Worm (Caenorhabditis elegans) whole organism, L3 larva: ENCODE data around the gene C55A6.10.

Experiments used
- ZK546.5 ChIP-seq: sonication (generic microtip); optimal IDR thresholded peaks from 2 replicates; lab custom pipeline; 2017; ENCODE audit warnings: missing biosample characterization, missing genetic modification characterization
- aly-2 ChIP-seq: fragments of 150-350 bp; optimal IDR thresholded peaks from 2 replicates; lab custom pipeline; 2014; ENCODE audit warnings: missing biosample characterization, missing genetic modification characterization
- ama-1 ChIP-seq: fragments of 150-350 bp; optimal IDR thresholded peaks from 2 replicates; lab custom pipeline; 2018
- ceh-16 ChIP-seq: sonication (generic microtip); optimal IDR thresholded peaks from 2 replicates; lab custom pipeline; 2017; ENCODE audit warnings: missing biosample characterization, missing genetic modification characterization
- ceh-82 ChIP-seq: fragments of 150-350 bp; optimal IDR thresholded peaks from 2 replicates; lab custom pipeline; 2014; ENCODE audit warnings: missing biosample characterization, missing genetic modification characterization
- ceh-9 ChIP-seq: sonication (generic microtip); optimal IDR thresholded peaks from 2 replicates; lab custom pipeline; 2018; ENCODE audit warnings: missing biosample characterization, missing genetic modification characterization
- daf-12 ChIP-seq: fragments of 150-350 bp; optimal IDR thresholded peaks from 2 replicates; lab custom pipeline; 2014; ENCODE audit warnings: missing biosample characterization, missing genetic modification reagents, missing genetic modification characterization
- egl-27 ChIP-seq: sonication (generic microtip); optimal IDR thresholded peaks from 4 replicates; lab custom pipeline; 2017; ENCODE audit warnings: missing biosample characterization, missing genetic modification reagents, missing genetic modification characterization
- egl-5 ChIP-seq: fragments of 150-350 bp; optimal IDR thresholded peaks from 2 replicates; lab custom pipeline; 2017; ENCODE audit warnings: missing biosample characterization, missing genetic modification reagents, missing genetic modification characterization, inconsistent platforms
- elt-1 ChIP-seq: fragments of 150-350 bp; optimal IDR thresholded peaks from 2 replicates; lab custom pipeline; 2014; ENCODE audit warnings: missing biosample characterization, missing genetic modification characterization
- elt-2 ChIP-seq: sonication (generic microtip); optimal IDR thresholded peaks from 2 replicates; lab custom pipeline; 2016; ENCODE audit warnings: missing genetic modification reagents, mild to moderate bottlenecking, missing genetic modification characterization, missing compliant biosample characterization
- elt-3 ChIP-seq, 3 experiments: fragments of 150-350 bp in 1 of 3; sonication (generic microtip) in 2 of 3; optimal IDR thresholded peaks; 2 replicates in 2 of 3; 4 replicates in 1 of 3; lab custom pipeline; 2014 to 2017; ENCODE audit warnings: missing biosample characterization in 3 of 3, missing genetic modification characterization in 3 of 3
- eor-1 ChIP-seq, 2 experiments: fragments of 150-350 bp; optimal IDR thresholded peaks; 2 replicates each; lab custom pipeline; 2014 to 2018; ENCODE audit warnings: missing biosample characterization in 2 of 2, missing genetic modification characterization in 2 of 2
- fkh-10 ChIP-seq: sonication (generic microtip); optimal IDR thresholded peaks from 2 replicates; lab custom pipeline; 2017; ENCODE audit warnings: missing biosample characterization, missing genetic modification reagents, missing genetic modification characterization
- fkh-2 ChIP-seq: fragments of 150-350 bp; optimal IDR thresholded peaks from 2 replicates; lab custom pipeline; 2014; ENCODE audit warnings: missing biosample characterization, missing genetic modification reagents, missing genetic modification characterization
- fos-1 ChIP-seq: fragments of 150-350 bp; optimal IDR thresholded peaks from 2 replicates; lab custom pipeline; 2014; ENCODE audit warnings: missing biosample characterization, missing genetic modification characterization
- hmg-11 ChIP-seq: sonication (generic microtip); optimal IDR thresholded peaks from 2 replicates; lab custom pipeline; 2016; ENCODE audit warnings: missing genetic modification characterization, missing compliant biosample characterization
- jun-1 ChIP-seq: fragments of 150-350 bp; optimal IDR thresholded peaks from 2 replicates; lab custom pipeline; 2014; ENCODE audit warnings: missing biosample characterization, missing genetic modification reagents, missing genetic modification characterization
- lsy-12 ChIP-seq: sonication (generic microtip); optimal IDR thresholded peaks from 2 replicates; lab custom pipeline; 2016; ENCODE audit warnings: mild to moderate bottlenecking, missing genetic modification characterization, missing compliant biosample characterization
- mdl-1 ChIP-seq: fragments of 150-350 bp; optimal IDR thresholded peaks from 2 replicates; lab custom pipeline; 2014; ENCODE audit warnings: missing biosample characterization, missing genetic modification characterization
- mml-1 ChIP-seq: fragments of 150-350 bp; sonication (generic microtip); optimal IDR thresholded peaks from 3 replicates; lab custom pipeline; 2014; ENCODE audit warnings: missing biosample characterization, missing genetic modification characterization
- nhr-11 ChIP-seq: fragments of 150-350 bp; optimal IDR thresholded peaks from 2 replicates; lab custom pipeline; 2014; ENCODE audit warnings: missing biosample characterization, missing genetic modification characterization
- nhr-12 ChIP-seq: fragments of 150-350 bp; optimal IDR thresholded peaks from 2 replicates; lab custom pipeline; 2014; ENCODE audit warnings: missing biosample characterization, missing genetic modification characterization
- nhr-23 ChIP-seq: fragments of 150-350 bp; optimal IDR thresholded peaks from 2 replicates; lab custom pipeline; 2014; ENCODE audit warnings: missing biosample characterization, missing genetic modification reagents, missing genetic modification characterization
- nhr-237 ChIP-seq: fragments of 150-350 bp; optimal IDR thresholded peaks from 2 replicates; lab custom pipeline; 2014; ENCODE audit warnings: missing biosample characterization, missing genetic modification characterization
- nhr-25 ChIP-seq: sonication (generic microtip); optimal IDR thresholded peaks from 2 replicates; lab custom pipeline; 2017; ENCODE audit warnings: missing biosample characterization, missing genetic modification characterization
- nhr-28 ChIP-seq: fragments of 150-350 bp; optimal IDR thresholded peaks from 2 replicates; lab custom pipeline; 2014; ENCODE audit warnings: missing biosample characterization, missing genetic modification characterization
- nhr-43 ChIP-seq: sonication (generic microtip); optimal IDR thresholded peaks from 2 replicates; lab custom pipeline; 2016; ENCODE audit warnings: mild to moderate bottlenecking, missing genetic modification characterization, missing compliant biosample characterization; ENCODE audit not compliant: poor library complexity, severe bottlenecking
- nhr-67 ChIP-seq: fragments of 150-350 bp; optimal IDR thresholded peaks from 2 replicates; lab custom pipeline; 2014; ENCODE audit warnings: missing biosample characterization, missing genetic modification characterization
- nhr-77 ChIP-seq: fragments of 150-350 bp; optimal IDR thresholded peaks from 2 replicates; lab custom pipeline; 2014; ENCODE audit warnings: missing biosample characterization, missing genetic modification characterization
- sea-2 ChIP-seq: fragments of 150-350 bp; sonication (generic microtip); optimal IDR thresholded peaks from 4 replicates; lab custom pipeline; 2014; ENCODE audit warnings: missing biosample characterization, missing genetic modification reagents, missing genetic modification characterization
- skn-1 ChIP-seq: fragments of 150-350 bp; optimal IDR thresholded peaks from 2 replicates; lab custom pipeline; 2014; ENCODE audit warnings: missing biosample characterization, missing genetic modification characterization
- snpc-4 ChIP-seq: fragments of 150-350 bp; optimal IDR thresholded peaks from 2 replicates; lab custom pipeline; 2014; ENCODE audit warnings: missing biosample characterization, missing genetic modification characterization
- tbx-2 ChIP-seq: sonication (generic microtip); optimal IDR thresholded peaks from 2 replicates; lab custom pipeline; 2016; ENCODE audit warnings: mild to moderate bottlenecking, missing genetic modification characterization, missing compliant biosample characterization
- unc-39 ChIP-seq: sonication (generic microtip); optimal IDR thresholded peaks from 4 replicates; lab custom pipeline; 2017; ENCODE audit warnings: missing biosample characterization, missing genetic modification characterization
- unc-62 ChIP-seq: fragments of 150-350 bp; sonication (generic microtip); optimal IDR thresholded peaks from 4 replicates; lab custom pipeline; 2014; ENCODE audit warnings: missing biosample characterization, missing genetic modification reagents, missing genetic modification characterization
- zag-1 ChIP-seq: fragments of 150-350 bp; optimal IDR thresholded peaks from 2 replicates; lab custom pipeline; 2014; ENCODE audit warnings: missing biosample characterization, missing genetic modification characterization
- ztf-4 ChIP-seq: fragments of 150-350 bp; optimal IDR thresholded peaks from 2 replicates; lab custom pipeline; 2014; ENCODE audit warnings: missing biosample characterization, missing genetic modification characterization

C55A6.10 gene

ce11 chrV:11531831-11532534 is 26.8 kb downstream of the C55A6.10 start (continued):
- TF ChIP-seq elt-2 (peak; percentile 88), ceh-16 (tag; lab: Kevin White, UChicago) (no peak), unc-62 (GFP tag; lab: Kevin White, UChicago) (peak; percentile 62), fkh-10 (GFP tag; lab: Kevin White, UChicago) (no peak), zag-1 (no peak), ceh-82 (tag; lab: Kevin White, UChicago) (no peak), nhr-43 (tag; lab: Kevin White, UChicago) (peak; percentile 70), daf-12 (tag; lab: Kevin White, UChicago) (no peak), fos-1 (tag; lab: Kevin White, UChicago) (no peak), mml-1 (tag; lab: Kevin White, UChicago) (no peak), sea-2 (GFP tag; lab: Kevin White, UChicago) (no peak), nhr-28 (no peak), unc-39 (tag; lab: Kevin White, UChicago) (no peak), nhr-77 (tag; lab: Kevin White, UChicago) (no peak)
- TF ChIP-seq, all 47 proteins: peak for 21

ce11 chrV:11532535-11532853 is 27.3 kb downstream of the C55A6.10 start:
- TF ChIP-seq nhr-237 (no peak), jun-1 (tag; lab: Kevin White, UChicago) (no peak), snpc-4 (tag; lab: Kevin White, UChicago) (no peak), nhr-12 (tag; lab: Kevin White, UChicago) (no peak), elt-1 (tag; lab: Kevin White, UChicago) (no peak), elt-2 (no peak), ama-1 (no peak), egl-5 (tag; lab: Kevin White, UChicago) (no peak), hmg-11 (tag; lab: Kevin White, UChicago) (no peak), aly-2 (tag; lab: Kevin White, UChicago) (no peak), ceh-9 (tag; lab: Kevin White, UChicago) (no peak), nhr-23 (tag; lab: Kevin White, UChicago) (no peak), fos-1 (tag; lab: Kevin White, UChicago) (no peak), elt-3 (tag; optimal IDR thresholded peaks at IDR 0.05; lab: Kevin White, UChicago) (no peak), eor-1 (tag; optimal IDR thresholded peaks at IDR 0.05; lab: Kevin White, UChicago) (no peak), egl-27 (no peak), skn-1 (tag; lab: Kevin White, UChicago) (no peak), nhr-11 (tag; lab: Kevin White, UChicago) (no peak)

- TF ChIP-seq fkh-2 (tag; lab: Kevin White, UChicago) (no peak), tbx-2 (peak; percentile 7), daf-12 (tag; lab: Kevin White, UChicago) (no peak), ceh-9 (tag; lab: Kevin White, UChicago) (no peak), nhr-43 (tag; lab: Kevin White, UChicago) (peak; percentile 60), lsy-12 (tag; lab: Kevin White, UChicago) (no peak), elt-2 (no peak), nhr-23 (tag; lab: Kevin White, UChicago) (peak; percentile 81), egl-27 (peak; percentile 5), elt-1 (tag; lab: Kevin White, UChicago) (peak; percentile 53), fos-1 (tag; lab: Kevin White, UChicago) (no peak), nhr-25 (tag; lab: Kevin White, UChicago) (peak; percentile 95), ztf-4 (tag; lab: Kevin White, UChicago) (no peak), ZK546.5 (tag; lab: Kevin White, UChicago) (no peak), nhr-11 (tag; lab: Kevin White, UChicago) (no peak)
Observed at ce11 chrV:11532964-11533363, 27.8 kb downstream of the C55A6.10 start.

DNA sequence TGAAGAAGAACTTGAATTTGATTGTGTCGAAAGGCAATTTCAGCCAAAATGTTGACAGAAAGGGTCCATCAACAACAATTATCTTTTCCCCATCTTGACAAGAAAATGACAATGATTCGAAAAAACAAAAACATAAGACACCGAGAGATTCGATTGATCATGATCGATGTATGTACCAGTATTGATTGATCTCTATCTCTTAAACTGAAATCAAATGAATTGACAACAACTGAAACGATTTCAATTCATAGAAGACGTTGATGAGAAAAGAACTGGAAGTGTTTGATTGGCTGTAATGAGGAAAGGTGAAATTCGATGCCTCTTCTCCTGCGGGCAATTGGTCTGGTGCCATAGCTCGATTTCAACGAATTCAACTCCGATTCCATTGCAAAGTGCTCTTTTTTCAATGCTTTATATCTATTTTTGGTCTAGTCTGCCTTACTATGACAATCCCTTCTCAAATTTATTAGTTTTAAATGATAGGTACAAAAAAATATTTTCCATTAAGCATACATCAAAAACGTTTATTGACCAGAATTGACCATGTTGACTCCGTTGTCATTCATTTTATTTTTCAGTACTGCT is 28.3 kb downstream of the C55A6.10 start:
- TF ChIP-seq nhr-77 (tag; lab: Kevin White, UChicago) (no peak), hmg-11 (tag; lab: Kevin White, UChicago) (no peak), elt-1 (tag; lab: Kevin White, UChicago) (peak; percentile 41), nhr-67 (tag; lab: Kevin White, UChicago) (no peak), mdl-1 (tag; lab: Kevin White, UChicago) (no peak), egl-27 (no peak), jun-1 (tag; lab: Kevin White, UChicago) (no peak)
